Fruit fly (Drosophila melanogaster) whole organism, embryonic: ENCODE data around the gene h-cup.

Experiments
- Adf1 ChIP-seq: fragments of 200-800 bp; sonication (Bioruptor generic); IDR thresholded peaks from 2 replicates; pipeline ENCODE4 v1.3.6; 2022; ENCODE audit warnings: missing biosample characterization, missing genetic modification characterization
- Asciz ChIP-seq: fragments of 200-800 bp; sonication (Bioruptor generic); optimal IDR thresholded peaks from 2 replicates; lab custom pipeline; 2017; ENCODE audit warnings: missing biosample characterization, mild to moderate bottlenecking, missing genetic modification characterization, missing genetic modification reagents
- Atf3 ChIP-seq: fragments of 200-800 bp; sonication (Bioruptor generic); optimal IDR thresholded peaks from 3 replicates; lab custom pipeline; 2016; ENCODE audit warnings: missing biosample characterization, missing genetic modification characterization
- CG11093 ChIP-seq: fragments of 200-800 bp; sonication (Bioruptor generic); IDR thresholded peaks from 3 replicates; pipeline ENCODE4 v1.3.6; 2022; ENCODE audit warnings: missing biosample characterization, missing genetic modification characterization
- CG13894 ChIP-seq: fragments of 200-800 bp; sonication (Bioruptor generic); optimal IDR thresholded peaks from 3 replicates; lab custom pipeline; 2018; ENCODE audit warnings: missing biosample characterization, mild to moderate bottlenecking, missing genetic modification characterization, moderate library complexity
- CG15269 ChIP-seq: fragments of 200-800 bp; sonication (Bioruptor generic); optimal IDR thresholded peaks from 2 replicates; lab custom pipeline; 2018; ENCODE audit warnings: missing biosample characterization, mild to moderate bottlenecking, missing genetic modification characterization, moderate library complexity
- CG15601 ChIP-seq: fragments of 200-800 bp; sonication (Bioruptor generic); optimal IDR thresholded peaks from 3 replicates; lab custom pipeline; 2019; ENCODE audit warnings: missing biosample characterization, mild to moderate bottlenecking, missing genetic modification characterization, moderate library complexity
- CG18262 ChIP-seq: fragments of 200-800 bp; optimal IDR thresholded peaks from 3 replicates; lab custom pipeline; 2019; ENCODE audit warnings: missing biosample characterization, mild to moderate bottlenecking, missing genetic modification characterization, moderate library complexity
- CG3995 ChIP-seq: fragments of 200-800 bp; sonication (Bioruptor generic); optimal IDR thresholded peaks from 3 replicates; lab custom pipeline; 2016; ENCODE audit warnings: missing biosample characterization, missing genetic modification characterization
- CG6791 ChIP-seq: fragments of 200-800 bp; sonication (Bioruptor generic); IDR thresholded peaks from 3 replicates; pipeline ENCODE4 v1.3.6; 2022; ENCODE audit warnings: missing biosample characterization, missing genetic modification characterization; ENCODE audit not compliant: partially characterized antibody
- CG7963 ChIP-seq: fragments of 200-800 bp; sonication (Bioruptor generic); IDR thresholded peaks from 3 replicates; pipeline ENCODE4 v1.3.6; 2022; ENCODE audit warnings: missing biosample characterization, missing genetic modification characterization; ENCODE audit not compliant: partially characterized antibody
- CG8924 ChIP-seq: fragments of 200-800 bp; optimal IDR thresholded peaks from 3 replicates; lab custom pipeline; 2019; ENCODE audit warnings: missing biosample characterization, mild to moderate bottlenecking, missing genetic modification characterization, moderate library complexity
- CG9437 ChIP-seq: fragments of 200-800 bp; sonication (Bioruptor generic); optimal IDR thresholded peaks from 2 replicates; lab custom pipeline; 2018; ENCODE audit warnings: missing biosample characterization, mild to moderate bottlenecking, missing genetic modification characterization
- D19A ChIP-seq: fragments of 200-800 bp; optimal IDR thresholded peaks from 3 replicates; lab custom pipeline; 2019; ENCODE audit warnings: missing biosample characterization, mild to moderate bottlenecking, missing genetic modification characterization, moderate library complexity
- Drgx ChIP-seq: fragments of 200-800 bp; sonication (Bioruptor generic); IDR thresholded peaks from 2 replicates; pipeline ENCODE4 v1.3.6; 2022; ENCODE audit warnings: missing biosample characterization, missing genetic modification characterization
- Ets65A ChIP-seq: fragments of 200-800 bp; sonication (Bioruptor generic); peaks from one replicate; lab custom pipeline; 2016; ENCODE audit warnings: missing biosample characterization, missing genetic modification characterization
- GATAe ChIP-seq: fragments of 200-800 bp; sonication (Bioruptor generic); conservative IDR thresholded peaks from 2 replicates; pipeline ENCODE4 v1.3.6; 2022; ENCODE audit warnings: missing biosample characterization, missing genetic modification characterization
- HLH3B ChIP-seq: fragments of 200-800 bp; sonication (Bioruptor generic); IDR thresholded peaks from 2 replicates; pipeline ENCODE4 v1.3.6; 2022; ENCODE audit warnings: missing biosample characterization, missing genetic modification characterization
- Hsf ChIP-seq: fragments of 200-800 bp; sonication (Bioruptor generic); optimal IDR thresholded peaks from 3 replicates; lab custom pipeline; 2016; ENCODE audit warnings: missing biosample characterization, missing genetic modification characterization
- Lim3 ChIP-seq: fragments of 200-800 bp; sonication (Bioruptor generic); IDR thresholded peaks from 2 replicates; pipeline ENCODE4 v1.3.6; 2022; ENCODE audit warnings: missing biosample characterization, missing genetic modification characterization
- Mes4 ChIP-seq: fragments of 200-800 bp; sonication (Bioruptor generic); optimal IDR thresholded peaks from 2 replicates; lab custom pipeline; 2016; ENCODE audit warnings: missing biosample characterization, missing genetic modification characterization
- Mrtf ChIP-seq: fragments of 200-800 bp; sonication (Bioruptor generic); IDR thresholded peaks from 3 replicates; pipeline ENCODE4 v1.3.6; 2022; ENCODE audit warnings: missing biosample characterization, missing genetic modification characterization
- Ptx1 ChIP-seq: fragments of 200-800 bp; sonication (Bioruptor generic); IDR thresholded peaks from 2 replicates; pipeline ENCODE4 v1.3.6; 2022; ENCODE audit warnings: missing biosample characterization, missing genetic modification characterization
- Rx ChIP-seq: fragments of 200-800 bp; sonication (Bioruptor generic); IDR thresholded peaks from 2 replicates; pipeline ENCODE4 v1.3.6; 2022; ENCODE audit warnings: missing biosample characterization, missing genetic modification characterization
- Sox100B ChIP-seq: fragments of 200-800 bp; sonication (Bioruptor generic); optimal IDR thresholded peaks from 3 replicates; lab custom pipeline; 2018; ENCODE audit warnings: missing biosample characterization, mild to moderate bottlenecking, missing genetic modification characterization
- Xbp1 ChIP-seq: fragments of 200-800 bp; sonication (Bioruptor generic); optimal IDR thresholded peaks from 3 replicates; lab custom pipeline; 2016; ENCODE audit warnings: missing biosample characterization, mild to moderate bottlenecking, missing genetic modification characterization
- ac ChIP-seq: fragments of 200-800 bp; sonication (Bioruptor generic); optimal IDR thresholded peaks from 3 replicates; lab custom pipeline; 2017; ENCODE audit warnings: missing biosample characterization, mild to moderate bottlenecking, missing genetic modification characterization
- ara ChIP-seq: fragments of 200-800 bp; sonication (Bioruptor generic); IDR thresholded peaks from 2 replicates; pipeline ENCODE4 v1.3.6; 2022; ENCODE audit warnings: missing biosample characterization, missing genetic modification characterization
- bcd ChIP-seq: fragments of 200-800 bp; sonication (Bioruptor generic); optimal IDR thresholded peaks from 2 replicates; lab custom pipeline; 2017; ENCODE audit warnings: missing biosample characterization, mild to moderate bottlenecking, missing genetic modification characterization
- cg ChIP-seq: fragments of 200-800 bp; sonication (Bioruptor generic); optimal IDR thresholded peaks from 3 replicates; lab custom pipeline; 2019; ENCODE audit warnings: missing biosample characterization, mild to moderate bottlenecking, missing genetic modification characterization, moderate library complexity
- dmrt99B ChIP-seq: fragments of 200-800 bp; sonication (Bioruptor generic); optimal IDR thresholded peaks from 2 replicates; lab custom pipeline; 2018; ENCODE audit warnings: missing biosample characterization, mild to moderate bottlenecking, missing genetic modification characterization, moderate library complexity
- dysf ChIP-seq: fragments of 200-800 bp; sonication (Bioruptor generic); IDR thresholded peaks from 3 replicates; pipeline ENCODE4 v1.3.6; 2022; ENCODE audit warnings: missing biosample characterization, missing genetic modification characterization
- eve ChIP-seq, 2 experiments: fragments of >200 bp; optimal IDR thresholded peaks; 2 replicates each; lab custom pipeline; 2017; ENCODE audit warnings: missing biosample characterization in 2 of 2, missing genetic modification characterization in 2 of 2
- ewg ChIP-seq: fragments of 200-800 bp; sonication (Bioruptor generic); optimal IDR thresholded peaks from 3 replicates; lab custom pipeline; 2017; ENCODE audit warnings: mild to moderate bottlenecking, missing biosample characterization, missing genetic modification reagents, missing genetic modification characterization
- fd96Cb ChIP-seq: fragments of 200-800 bp; sonication (Bioruptor generic); optimal IDR thresholded peaks from 2 replicates; lab custom pipeline; 2018; ENCODE audit warnings: missing biosample characterization, mild to moderate bottlenecking, missing genetic modification characterization, moderate library complexity
- gce ChIP-seq: fragments of 200-800 bp; sonication (Bioruptor generic); IDR thresholded peaks from 3 replicates; pipeline ENCODE4 v1.3.6; 2022; ENCODE audit warnings: missing biosample characterization, missing genetic modification characterization
- gsb-n ChIP-seq: fragments of 200-800 bp; sonication (Bioruptor generic); optimal IDR thresholded peaks from 3 replicates; lab custom pipeline; 2018; ENCODE audit warnings: missing biosample characterization, mild to moderate bottlenecking, missing genetic modification characterization
- jigr1 ChIP-seq: fragments of 200-800 bp; sonication (Bioruptor generic); IDR thresholded peaks from 3 replicates; pipeline ENCODE4 v1.3.6; 2022; ENCODE audit warnings: missing biosample characterization, missing genetic modification characterization
- nmo ChIP-seq: fragments of 200-800 bp; sonication (Bioruptor generic); optimal IDR thresholded peaks from 2 replicates; lab custom pipeline; 2018; ENCODE audit warnings: missing biosample characterization, mild to moderate bottlenecking, missing genetic modification characterization, moderate library complexity
- otp ChIP-seq: fragments of 200-800 bp; sonication (Bioruptor generic); IDR thresholded peaks from 3 replicates; pipeline ENCODE4, ENCODE4 v1.3.6; 2022; ENCODE audit warnings: missing biosample characterization, missing genetic modification characterization
- prd ChIP-seq, 3 experiments: fragments of >200 bp in 2 of 3; fragments of 200-800 bp in 1 of 3; sonication (Bioruptor generic) in 1 of 3; optimal IDR thresholded peaks in 2 of 3; IDR thresholded peaks in 1 of 3; 2 replicates in 2 of 3; 3 replicates in 1 of 3; pipeline versions ENCODE4 v1.3.6 to Lab custom; 2017 to 2022; ENCODE audit warnings: missing biosample characterization in 1 of 3, missing genetic modification characterization in 1 of 3
- pros ChIP-seq: fragments of 200-800 bp; sonication (Bioruptor generic); optimal IDR thresholded peaks from 3 replicates; lab custom pipeline; 2019; ENCODE audit warnings: missing biosample characterization, mild to moderate bottlenecking, missing genetic modification characterization, moderate library complexity
- sens ChIP-seq: fragments of 200-800 bp; sonication (Bioruptor generic); peaks from one replicate; lab custom pipeline; 2016; ENCODE audit warnings: missing biosample characterization, missing genetic modification characterization
- toy ChIP-seq: fragments of 200-800 bp; sonication (Bioruptor generic); IDR thresholded peaks from 2 replicates; pipeline ENCODE4 v1.3.6; 2022; ENCODE audit warnings: missing biosample characterization, missing genetic modification characterization
- tup ChIP-seq: fragments of 200-800 bp; sonication (Bioruptor generic); optimal IDR thresholded peaks from 2 replicates; lab custom pipeline; 2016; ENCODE audit warnings: missing biosample characterization, mild to moderate bottlenecking, missing genetic modification characterization, moderate library complexity
- unc-4 ChIP-seq: fragments of 200-800 bp; sonication (Bioruptor generic); IDR thresholded peaks from 2 replicates; pipeline ENCODE4 v1.3.6; 2022; ENCODE audit warnings: missing biosample characterization, missing genetic modification characterization; ENCODE audit not compliant: partially characterized antibody
- usp ChIP-seq: fragments of >200 bp; optimal IDR thresholded peaks from 2 replicates; lab custom pipeline; 2017; ENCODE audit warnings: missing biosample characterization, missing genetic modification characterization
- vvl ChIP-seq: fragments of 200-800 bp; sonication (Bioruptor generic); IDR thresholded peaks from 2 replicates; pipeline ENCODE4 v1.3.6; 2022; ENCODE audit warnings: missing biosample characterization, missing genetic modification characterization

h-cup gene

dm6 chr3R:15425638-15426487 is 43.1 kb upstream of the h-cup start (continued):
- peak; percentile 70 for TF ChIP-seq Drgx (GFP tag; lab: Robert Waterston, UW)
- TF ChIP-seq jigr1 (GFP tag; lab: Robert Waterston, UW): no peak
- 0 out of 2 replicates have a peak, but pooled peaks have one; percentile 20 for TF ChIP-seq Lim3 (GFP tag; lab: Robert Waterston, UW)
- TF ChIP-seq Asciz (GFP tag; lab: Kevin White, UChicago): peak; percentile 29
- no peak for TF ChIP-seq toy
- TF ChIP-seq prd (optimal IDR thresholded peaks at IDR 0.05; lab: Kevin White, UChicago): no peak
- TF ChIP-seq prd (GFP tag; IDR thresholded peaks at IDR 0.05; lab: Robert Waterston, UW): peak; percentile 39; the same call in 1 of the 3 replicates
- peak; percentile 21 for TF ChIP-seq CG15269
- TF ChIP-seq Rx (GFP tag; lab: Robert Waterston, UW): peak; percentile 37; the same call in 1 of the 2 replicates
- TF ChIP-seq vvl: peak; percentile 25; the same call in 1 of the 2 replicates
- peak; percentile 13 for TF ChIP-seq nmo (GFP tag; lab: Kevin White, UChicago)
- peak; percentile 65 for TF ChIP-seq dmrt99B (tag; lab: Kevin White, UChicago)
- no peak for TF ChIP-seq GATAe (GFP tag; lab: Robert Waterston, UW)
- no peak for TF ChIP-seq CG11093 (GFP tag; lab: Robert Waterston, UW)
- TF ChIP-seq otp (GFP tag; lab: Robert Waterston, UW): 0 out of 3 replicates have a peak, but pooled peaks have one; percentile 15
- peak; percentile 9 for TF ChIP-seq CG8924
- TF ChIP-seq usp (GFP tag; lab: Kevin White, UChicago): no peak
- TF ChIP-seq gce (GFP tag; lab: Robert Waterston, UW): 0 out of 3 replicates have a peak, but pooled peaks have one; percentile 58
- peak; percentile 42 for TF ChIP-seq CG15601
- no peak for TF ChIP-seq bcd (GFP tag; lab: Kevin White, UChicago)
- TF ChIP-seq Mrtf (GFP tag; lab: Robert Waterston, UW): 0 out of 3 replicates have a peak, but pooled peaks have one; percentile 11
- TF ChIP-seq D19A (tag; lab: Kevin White, UChicago): peak; percentile 5
- peak; percentile 100 for TF ChIP-seq pros (GFP tag; lab: Kevin White, UChicago)
- no peak for TF ChIP-seq Adf1
- TF ChIP-seq tup (GFP tag; lab: Kevin White, UChicago): no peak
- TF ChIP-seq CG13894 (tag; lab: Kevin White, UChicago): no peak
- TF ChIP-seq Sox100B (GFP tag; lab: Kevin White, UChicago): peak; percentile 20
- peak; percentile 18 for TF ChIP-seq ewg (GFP tag; lab: Kevin White, UChicago)
- TF ChIP-seq sens: peak; percentile 87
- no peak for TF ChIP-seq eve (GFP tag; optimal IDR thresholded peaks at IDR 0.05; lab: Kevin White, UChicago)
- TF ChIP-seq ara: 0 out of 2 replicates have a peak, but pooled peaks have one; percentile 33
- peak; percentile 29 for TF ChIP-seq CG18262
- no peak for TF ChIP-seq unc-4
- no peak for TF ChIP-seq CG7963 (GFP tag; lab: Robert Waterston, UW)
- peak; percentile 36; the same call in 1 of the 2 replicates for TF ChIP-seq Ptx1 (GFP tag; lab: Robert Waterston, UW)
- peak; percentile 10 for TF ChIP-seq Hsf (GFP tag; lab: Kevin White, UChicago)
- TF ChIP-seq dysf (GFP tag; lab: Robert Waterston, UW): peak; percentile 51; the same call in 1 of the 3 replicates
- no peak for TF ChIP-seq CG6791
- TF ChIP-seq cg (GFP tag; lab: Kevin White, UChicago): peak; percentile 9
- no peak for TF ChIP-seq CG3995 (GFP tag; lab: Kevin White, UChicago)
- TF ChIP-seq Ets65A (GFP tag; lab: Kevin White, UChicago): peak; percentile 65
- TF ChIP-seq fd96Cb (tag; lab: Kevin White, UChicago): peak; percentile 44
- TF ChIP-seq HLH3B (GFP tag; lab: Robert Waterston, UW): 0 out of 2 replicates have a peak, but pooled peaks have one; percentile 12
- no peak for TF ChIP-seq CG9437
- peak; percentile 1 for TF ChIP-seq gsb-n (tag; lab: Kevin White, UChicago)
- peak; percentile 24 for TF ChIP-seq Xbp1 (GFP tag; lab: Kevin White, UChicago)
- TF ChIP-seq Mes4 (GFP tag; lab: Kevin White, UChicago): no peak
- TF ChIP-seq ac (GFP tag; lab: Kevin White, UChicago): no peak
- TF ChIP-seq Atf3 (GFP tag; lab: Kevin White, UChicago): peak; percentile 18
